Worm (Caenorhabditis elegans) whole organism, L1 larva: ENCODE data around the gene mdt-11.

Experiments
- fkh-10 ChIP-seq: sonication (generic microtip); optimal IDR thresholded peaks from 2 replicates; lab custom pipeline; 2017; ENCODE audit warnings: missing biosample characterization, missing genetic modification reagents, missing genetic modification characterization
- skn-1 ChIP-seq: fragments of 150-350 bp; optimal IDR thresholded peaks from 2 replicates; lab custom pipeline; 2014; ENCODE audit warnings: missing biosample characterization, missing genetic modification characterization
- sptf-1 ChIP-seq: fragments of 150-350 bp; optimal IDR thresholded peaks from 2 replicates; lab custom pipeline; 2014; ENCODE audit warnings: missing biosample characterization, missing genetic modification characterization
- ztf-4 ChIP-seq: fragments of 150-350 bp; optimal IDR thresholded peaks from 2 replicates; lab custom pipeline; 2014; ENCODE audit warnings: missing biosample characterization, missing genetic modification characterization

ce11 chrIII:5071509-5071908 is 50.5 kb downstream of the mdt-11 start, which contains the start of gene C45G9.12:
- TF ChIP-seq sptf-1 (tag; lab: Kevin White, UChicago) (no peak), ztf-4 (tag; lab: Kevin White, UChicago) (no peak), skn-1 (no peak), fkh-10 (GFP tag; lab: Kevin White, UChicago) (no peak)
